Worm (Caenorhabditis elegans): ENCODE data around the gene ptr-20.

Gene ptr-20

ce11 chrII:15165681-15166235 is 7.8 kb downstream of the ptr-20 start, which contains the start of gene gst-27 (continued):
- TF ChIP-seq nhr-6 (tag; optimal IDR thresholded peaks at IDR 0.05) (peak; percentile 40), nhr-42 (GFP tag; IDR thresholded peaks at IDR 0.05) (peak; percentile 92), aly-2 (tag; optimal IDR thresholded peaks at IDR 0.05) (peak; percentile 47), dmd-9 (GFP tag; IDR thresholded peaks at IDR 0.05) (peak; percentile 78), lsy-2 (tag; optimal IDR thresholded peaks at IDR 0.05) (no peak), aha-1 (tag) (peak; percentile 99), ama-1 (optimal IDR thresholded peaks at IDR 0.05) (no peak), lin-1 (GFP tag; IDR thresholded peaks at IDR 0.05) (peak; percentile 83), tra-1 (GFP tag; IDR thresholded peaks at IDR 0.05) (peak; percentile 93), ZK337.2 (GFP tag; IDR thresholded peaks at IDR 0.05) (peak; percentile 41; the same call in 1 of the 2 replicates), zip-11 (GFP tag; IDR thresholded peaks at IDR 0.05) (0 out of 2 replicates have a peak, but pooled peaks have one; percentile 39), ZK546.5 (tag; optimal IDR thresholded peaks at IDR 0.05) (no peak), ctbp-1 (GFP tag; IDR thresholded peaks at IDR 0.05) (peak; percentile 85), hmg-1.1 (GFP tag; IDR thresholded peaks at IDR 0.05) (peak; percentile 90), madf-9 (GFP tag; conservative IDR thresholded peaks at IDR 0.05) (peak; percentile 72), attf-4 (tag; optimal IDR thresholded peaks at IDR 0.05) (no peak), nhr-102 (tag; optimal IDR thresholded peaks at IDR 0.05) (peak; percentile 73), nhr-237 (tag; optimal IDR thresholded peaks at IDR 0.05) (no peak), hlh-30 (tag; optimal IDR thresholded peaks at IDR 0.05; ENCODE audit: insufficient read depth) (peak; percentile 76), lin-29 (GFP tag; IDR thresholded peaks at IDR 0.05) (peak; percentile 62; the same call in 1 of the 2 replicates), cey-2 (tag; optimal IDR thresholded peaks at IDR 0.05; ENCODE audit: borderline replicate concordance, insufficient read depth) (no peak), lin-15B (tag; optimal IDR thresholded peaks at IDR 0.05) (no peak), unc-39 (tag; optimal IDR thresholded peaks at IDR 0.05) (no peak), Y5F2A.4 (GFP tag; optimal IDR thresholded peaks at IDR 0.05) (peak; percentile 74), Y105C5A.15 (GFP tag; IDR thresholded peaks at IDR 0.05) (peak; percentile 87; the same call in 1 of the 2 replicates), ztf-11 (tag; optimal IDR thresholded peaks at IDR 0.05) (peak; percentile 27), tag-97 (GFP tag; IDR thresholded peaks at IDR 0.05) (no peak), pqm-1 (tag; optimal IDR thresholded peaks at IDR 0.05) (peak; percentile 22), dve-1 (tag; optimal IDR thresholded peaks at IDR 0.05; ENCODE audit: insufficient read depth) (peak; percentile 91), sdz-12 (GFP tag; optimal IDR thresholded peaks at IDR 0.05) (peak; percentile 89)

ce11 chrII:15167340-15167739 is 9.4 kb downstream of the ptr-20 start, which contains the start of gene gst-28:
Gene gst-28 (minus strand): TSS chrII:15167577.
- TF ChIP-seq hlh-30 (tag; optimal IDR thresholded peaks at IDR 0.05; ENCODE audit: insufficient read depth) (peak; percentile 6), hlh-11 (tag; optimal IDR thresholded peaks at IDR 0.05) (peak; percentile 7), pqm-1 (tag; optimal IDR thresholded peaks at IDR 0.05) (peak; percentile 13), dve-1 (tag; optimal IDR thresholded peaks at IDR 0.05; ENCODE audit: insufficient read depth) (peak; percentile 20), daf-19 (GFP tag; conservative IDR thresholded peaks at IDR 0.05) (no peak), nhr-77 (tag; optimal IDR thresholded peaks at IDR 0.05) (peak; percentile 52), saeg-2 (GFP tag; IDR thresholded peaks at IDR 0.05) (0 out of 2 replicates have a peak, but pooled peaks have one; percentile 25), skn-1 (tag; optimal IDR thresholded peaks at IDR 0.05) (no peak), daf-16 (GFP tag; optimal IDR thresholded peaks at IDR 0.05) (no peak), daf-16 (tag; optimal IDR thresholded peaks at IDR 0.05) (peak; percentile 66), mep-1 (tag; optimal IDR thresholded peaks at IDR 0.05) (no peak), dmd-6 (GFP tag; IDR thresholded peaks at IDR 0.05) (peak; percentile 40; the same call in 1 of the 2 replicates)

Measured in whole organism, L4 larva.